Fruit fly (Drosophila melanogaster) whole organism, embryonic: ENCODE data around the gene Uba2.

ENCODE experiments used
- Asciz ChIP-seq: fragments of 200-800 bp; sonication (Bioruptor generic); optimal IDR thresholded peaks from 2 replicates; lab custom pipeline; 2017; ENCODE audit warnings: missing biosample characterization, mild to moderate bottlenecking, missing genetic modification characterization, missing genetic modification reagents
- Bdp1 ChIP-seq: fragments of 200-800 bp; sonication (Bioruptor generic); optimal IDR thresholded peaks from 3 replicates; lab custom pipeline; 2016; ENCODE audit warnings: missing biosample characterization, missing genetic modification characterization
- CG10462 ChIP-seq: fragments of 200-800 bp; sonication (Bioruptor generic); optimal IDR thresholded peaks from 2 replicates; lab custom pipeline; 2016; ENCODE audit warnings: missing biosample characterization, missing genetic modification characterization
- CG11398 ChIP-seq: fragments of 200-800 bp; sonication (Bioruptor generic); optimal IDR thresholded peaks from 2 replicates; lab custom pipeline; 2016; ENCODE audit warnings: missing biosample characterization, missing genetic modification characterization
- CG12071 ChIP-seq: fragments of 200-800 bp; sonication (Bioruptor generic); optimal IDR thresholded peaks from 3 replicates; lab custom pipeline; 2018; ENCODE audit warnings: missing biosample characterization, mild to moderate bottlenecking, missing genetic modification characterization
- CG1233 ChIP-seq: fragments of 200-800 bp; sonication (Bioruptor generic); optimal IDR thresholded peaks from 4 replicates; lab custom pipeline; 2018; ENCODE audit warnings: missing biosample characterization, mild to moderate bottlenecking, missing genetic modification characterization
- CG12659 ChIP-seq: fragments of 200-800 bp; sonication (Bioruptor generic); optimal IDR thresholded peaks from 3 replicates; lab custom pipeline; 2017; ENCODE audit warnings: mild to moderate bottlenecking, missing biosample characterization, missing genetic modification reagents, missing genetic modification characterization
- CG13894 ChIP-seq: fragments of 200-800 bp; sonication (Bioruptor generic); optimal IDR thresholded peaks from 3 replicates; lab custom pipeline; 2018; ENCODE audit warnings: missing biosample characterization, mild to moderate bottlenecking, missing genetic modification characterization, moderate library complexity
- CG14050 ChIP-seq: fragments of 200-800 bp; sonication (Bioruptor generic); IDR thresholded peaks from 3 replicates; pipeline ENCODE4 v1.3.6; 2022; ENCODE audit warnings: missing biosample characterization, missing genetic modification characterization
- CG18764 ChIP-seq: fragments of 200-800 bp; sonication (Bioruptor generic); optimal IDR thresholded peaks from 3 replicates; lab custom pipeline; 2016; ENCODE audit warnings: missing biosample characterization, missing genetic modification characterization
- CG2116 ChIP-seq: fragments of 200-800 bp; sonication (Bioruptor generic); optimal IDR thresholded peaks from 3 replicates; lab custom pipeline; 2018; ENCODE audit warnings: missing biosample characterization, mild to moderate bottlenecking, missing genetic modification characterization
- CG2875 ChIP-seq: fragments of 200-800 bp; sonication (Bioruptor generic); optimal IDR thresholded peaks from 2 replicates; lab custom pipeline; 2017; ENCODE audit warnings: missing biosample characterization, mild to moderate bottlenecking, missing genetic modification characterization, missing genetic modification reagents
- CG30020 ChIP-seq: fragments of 200-800 bp; optimal IDR thresholded peaks from 2 replicates; lab custom pipeline; 2019; ENCODE audit warnings: missing biosample characterization, mild to moderate bottlenecking, missing genetic modification characterization, moderate library complexity
- CG33213 ChIP-seq: fragments of 200-800 bp; sonication (Bioruptor generic); optimal IDR thresholded peaks from 3 replicates; lab custom pipeline; 2016; ENCODE audit warnings: missing biosample characterization, missing genetic modification characterization
- CG7928 ChIP-seq: fragments of 200-800 bp; sonication (Bioruptor generic); optimal IDR thresholded peaks from 2 replicates; lab custom pipeline; 2017; ENCODE audit warnings: missing biosample characterization, mild to moderate bottlenecking, missing genetic modification characterization
- CG9437 ChIP-seq: fragments of 200-800 bp; sonication (Bioruptor generic); optimal IDR thresholded peaks from 2 replicates; lab custom pipeline; 2018; ENCODE audit warnings: missing biosample characterization, mild to moderate bottlenecking, missing genetic modification characterization
- CrebB ChIP-seq: fragments of 200-800 bp; sonication (Bioruptor generic); optimal IDR thresholded peaks from 3 replicates; lab custom pipeline; 2018; ENCODE audit warnings: missing biosample characterization, mild to moderate bottlenecking, missing genetic modification characterization
- Deaf1 ChIP-seq: fragments of 200-800 bp; optimal IDR thresholded peaks from 3 replicates; lab custom pipeline; 2019; ENCODE audit warnings: missing biosample characterization, mild to moderate bottlenecking, missing genetic modification characterization, moderate library complexity
- H15 ChIP-seq: fragments of 200-800 bp; sonication (Bioruptor generic); IDR thresholded peaks from 3 replicates; pipeline ENCODE4 v1.3.6; 2022; ENCODE audit warnings: missing biosample characterization, missing genetic modification characterization
- Hand ChIP-seq: fragments of 200-800 bp; sonication (Bioruptor generic); optimal IDR thresholded peaks from 2 replicates; lab custom pipeline; 2017; ENCODE audit warnings: mild to moderate bottlenecking, missing biosample characterization, missing genetic modification reagents, missing genetic modification characterization
- Jarid2 ChIP-seq: fragments of 200-800 bp; sonication (Bioruptor generic); optimal IDR thresholded peaks from 3 replicates; lab custom pipeline; 2017; ENCODE audit warnings: mild to moderate bottlenecking, missing biosample characterization, missing genetic modification reagents, missing genetic modification characterization
- MBD-R2 ChIP-seq: fragments of 200-800 bp; sonication (Bioruptor generic); IDR thresholded peaks from 2 replicates; pipeline ENCODE4 v1.3.6; 2022; ENCODE audit warnings: missing biosample characterization, missing genetic modification characterization
- MESR4 ChIP-seq: fragments of 200-800 bp; sonication (Bioruptor generic); optimal IDR thresholded peaks from 2 replicates; lab custom pipeline; 2018; ENCODE audit warnings: missing biosample characterization, mild to moderate bottlenecking, missing genetic modification characterization, moderate library complexity
- Max ChIP-seq: fragments of 200-800 bp; sonication (Bioruptor generic); optimal IDR thresholded peaks from 2 replicates; lab custom pipeline; 2016; ENCODE audit warnings: missing biosample characterization, mild to moderate bottlenecking, missing genetic modification characterization
- Mrtf ChIP-seq: fragments of 200-800 bp; sonication (Bioruptor generic); IDR thresholded peaks from 3 replicates; pipeline ENCODE4 v1.3.6; 2022; ENCODE audit warnings: missing biosample characterization, missing genetic modification characterization
- NFAT ChIP-seq: fragments of 200-800 bp; sonication (Bioruptor generic); IDR thresholded peaks from 2 replicates; pipeline ENCODE4 v1.3.6; 2022; ENCODE audit warnings: missing biosample characterization, missing genetic modification characterization
- Six4 ChIP-seq: fragments of 200-800 bp; sonication (Bioruptor generic); optimal IDR thresholded peaks from 2 replicates; lab custom pipeline; 2016; ENCODE audit warnings: missing biosample characterization, missing genetic modification characterization
- Taf1 ChIP-seq: fragments of 200-800 bp; sonication (Bioruptor generic); IDR thresholded peaks from 2 replicates; pipeline ENCODE4 v1.3.6; 2022; ENCODE audit warnings: missing biosample characterization, missing genetic modification characterization
- bigmax ChIP-seq: fragments of 200-800 bp; sonication (Bioruptor generic); optimal IDR thresholded peaks from 2 replicates; lab custom pipeline; 2018; ENCODE audit warnings: missing biosample characterization, mild to moderate bottlenecking, missing genetic modification characterization
- crc ChIP-seq: fragments of 200-800 bp; sonication (Bioruptor generic); optimal IDR thresholded peaks from 2 replicates; lab custom pipeline; 2016; ENCODE audit warnings: missing biosample characterization, missing genetic modification characterization
- disco-r ChIP-seq: fragments of 200-800 bp; sonication (Bioruptor generic); optimal IDR thresholded peaks from 2 replicates; lab custom pipeline; 2016; ENCODE audit warnings: missing biosample characterization, missing genetic modification characterization
- ewg ChIP-seq: fragments of 200-800 bp; sonication (Bioruptor generic); optimal IDR thresholded peaks from 3 replicates; lab custom pipeline; 2017; ENCODE audit warnings: mild to moderate bottlenecking, missing biosample characterization, missing genetic modification reagents, missing genetic modification characterization
- gcm ChIP-seq: fragments of 200-800 bp; sonication (Bioruptor generic); optimal IDR thresholded peaks from 2 replicates; lab custom pipeline; 2019; ENCODE audit warnings: missing biosample characterization, mild to moderate bottlenecking, missing genetic modification characterization, moderate library complexity
- gcm2 ChIP-seq: fragments of 200-800 bp; sonication (Bioruptor generic); optimal IDR thresholded peaks from 2 replicates; lab custom pipeline; 2016; ENCODE audit warnings: missing biosample characterization, missing genetic modification characterization
- gfzf ChIP-seq: fragments of 200-800 bp; sonication (Bioruptor generic); optimal IDR thresholded peaks from 2 replicates; lab custom pipeline; 2016; ENCODE audit warnings: missing biosample characterization, mild to moderate bottlenecking, missing genetic modification characterization, moderate library complexity
- hbn ChIP-seq: fragments of 200-800 bp; sonication (Bioruptor generic); IDR thresholded peaks from 2 replicates; pipeline ENCODE4 v1.3.6; 2022; ENCODE audit warnings: missing biosample characterization, missing genetic modification characterization; ENCODE audit not compliant: partially characterized antibody
- hkb ChIP-seq, 2 experiments: fragments of 200-800 bp in 1 of 2; fragments of >200 bp in 1 of 2; sonication (Bioruptor generic) in 1 of 2; IDR thresholded peaks in 1 of 2; optimal IDR thresholded peaks in 1 of 2; 2 replicates each; pipeline versions ENCODE4 v1.3.6 to Lab custom; 2017 to 2022; ENCODE audit warnings: missing biosample characterization in 1 of 2, missing genetic modification characterization in 1 of 2
- mirr ChIP-seq: fragments of 200-800 bp; sonication (Bioruptor generic); optimal IDR thresholded peaks from 3 replicates; lab custom pipeline; 2018; ENCODE audit warnings: missing biosample characterization, mild to moderate bottlenecking, missing genetic modification characterization
- nau ChIP-seq: fragments of 200-800 bp; sonication (Bioruptor generic); optimal IDR thresholded peaks from 3 replicates; lab custom pipeline; 2017; ENCODE audit warnings: missing biosample characterization, mild to moderate bottlenecking, missing genetic modification characterization, missing genetic modification reagents
- row ChIP-seq: fragments of 200-800 bp; sonication (Bioruptor generic); IDR thresholded peaks from 3 replicates; pipeline ENCODE4 v1.3.6; 2022; ENCODE audit warnings: missing biosample characterization, missing genetic modification characterization
- slou ChIP-seq: fragments of 200-800 bp; sonication (Bioruptor generic); optimal IDR thresholded peaks from 3 replicates; lab custom pipeline; 2016; ENCODE audit warnings: missing biosample characterization, missing genetic modification characterization
- slp2 ChIP-seq: fragments of 200-800 bp; sonication (Bioruptor generic); optimal IDR thresholded peaks from 2 replicates; lab custom pipeline; 2016; ENCODE audit warnings: missing biosample characterization, missing genetic modification characterization
- ssp ChIP-seq: fragments of 200-800 bp; sonication (Bioruptor generic); IDR thresholded peaks from 2 replicates; pipeline ENCODE4 v1.3.6; 2022; ENCODE audit warnings: missing biosample characterization, missing genetic modification characterization
- tgo ChIP-seq: fragments of 200-800 bp; sonication (Bioruptor generic); IDR thresholded peaks from 3 replicates; pipeline ENCODE4 v1.3.6; 2022; ENCODE audit warnings: missing biosample characterization, missing genetic modification characterization
- tin ChIP-seq: fragments of 200-800 bp; sonication (Bioruptor generic); optimal IDR thresholded peaks from 3 replicates; lab custom pipeline; 2016; ENCODE audit warnings: missing biosample characterization, missing genetic modification characterization
- tna ChIP-seq: fragments of 200-800 bp; sonication (Bioruptor generic); IDR thresholded peaks from 2 replicates; pipeline ENCODE4 v1.3.6; 2022; ENCODE audit warnings: missing biosample characterization, missing genetic modification characterization; ENCODE audit not compliant: partially characterized antibody
- toy ChIP-seq: fragments of 200-800 bp; sonication (Bioruptor generic); IDR thresholded peaks from 2 replicates; pipeline ENCODE4 v1.3.6; 2022; ENCODE audit warnings: missing biosample characterization, missing genetic modification characterization
- wor ChIP-seq: fragments of 200-800 bp; sonication (Bioruptor generic); IDR thresholded peaks from 2 replicates; pipeline ENCODE4 v1.3.6; 2022; ENCODE audit warnings: missing biosample characterization, missing genetic modification characterization
- zfh1 ChIP-seq: fragments of 200-800 bp; sonication (Bioruptor generic); IDR thresholded peaks from 3 replicates; pipeline ENCODE4 v1.3.6; 2022; ENCODE audit warnings: missing biosample characterization, missing genetic modification characterization

Gene Uba2

DNA sequence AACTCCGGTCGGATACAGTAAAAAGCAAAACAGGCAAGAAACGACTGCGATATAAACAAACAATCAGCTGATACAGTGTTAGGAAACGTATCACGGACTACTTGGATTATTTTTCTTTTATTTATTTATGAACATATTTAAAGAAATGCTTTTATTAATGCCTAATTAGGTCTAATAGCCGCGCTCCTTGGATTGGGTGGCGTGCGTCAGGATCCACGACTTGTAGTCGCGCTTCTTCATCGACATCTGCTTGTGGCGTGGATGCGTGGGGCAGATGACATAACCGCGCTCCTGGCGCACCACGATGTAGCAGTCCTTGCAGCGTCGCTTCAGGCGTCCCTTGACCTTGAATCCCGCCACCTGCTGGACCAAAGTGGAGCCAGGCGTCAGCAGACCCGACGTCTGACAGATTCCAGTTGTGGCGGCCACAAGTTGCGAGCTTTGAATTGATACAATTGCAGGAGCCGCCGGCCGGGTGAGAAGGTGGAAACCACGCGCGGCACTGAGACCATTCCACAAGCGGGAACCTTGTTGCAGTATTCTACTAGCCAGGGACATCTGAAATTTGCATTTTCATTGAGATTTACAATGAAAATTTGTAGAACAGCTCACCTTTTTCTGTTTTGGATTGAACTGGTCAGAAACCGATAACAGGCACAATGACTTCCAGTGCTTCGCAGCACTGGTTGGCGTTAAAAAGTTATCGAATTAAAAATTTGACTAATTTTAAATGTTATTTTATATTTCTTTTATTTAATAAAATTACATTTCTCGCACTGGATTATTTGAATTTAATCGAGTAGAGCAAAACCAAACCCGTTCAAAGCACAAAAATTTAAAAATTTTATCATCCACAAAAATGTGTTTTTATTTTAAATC lies 2.9 kb downstream of the Uba2 start, which contains the start of the genes CG7550 and mRpL36 (continued):
- TF ChIP-seq wor (no peak), gfzf (GFP tag; lab: Kevin White, UChicago) (no peak), Six4 (GFP tag; lab: Kevin White, UChicago) (no peak), hkb (optimal IDR thresholded peaks at IDR 0.05; lab: Kevin White, UChicago) (no peak), hkb (GFP tag; IDR thresholded peaks at IDR 0.05; lab: Robert Waterston, UW) (no peak), H15 (GFP tag; lab: Robert Waterston, UW) (no peak), CG18764 (no peak), bigmax (GFP tag; lab: Kevin White, UChicago) (no peak), hbn (no peak), Deaf1 (tag; lab: Kevin White, UChicago) (no peak), CG30020 (tag; lab: Kevin White, UChicago) (no peak), gcm2 (GFP tag; lab: Kevin White, UChicago) (no peak), Mrtf (GFP tag; lab: Robert Waterston, UW) (no peak), crc (GFP tag; lab: Kevin White, UChicago) (no peak), zfh1 (GFP tag; lab: Robert Waterston, UW) (no peak), gcm (no peak), tin (GFP tag; lab: Kevin White, UChicago) (no peak), Bdp1 (GFP tag; lab: Kevin White, UChicago) (no peak), CG1233 (GFP tag; lab: Kevin White, UChicago) (no peak), toy (GFP tag; lab: Robert Waterston, UW) (no peak), CG10462 (no peak), CG9437 (no peak), CG33213 (GFP tag; lab: Kevin White, UChicago) (no peak), NFAT (GFP tag; lab: Robert Waterston, UW) (no peak), slou (no peak), nau (GFP tag; lab: Kevin White, UChicago) (no peak), tna (no peak), Asciz (GFP tag; lab: Kevin White, UChicago) (no peak), ewg (GFP tag; lab: Kevin White, UChicago) (no peak), Max (no peak), CG13894 (tag; lab: Kevin White, UChicago) (no peak), mirr (no peak), MESR4 (GFP tag; lab: Kevin White, UChicago) (no peak), CG2875 (GFP tag; lab: Kevin White, UChicago) (no peak), tgo (no peak), CG2116 (GFP tag; lab: Kevin White, UChicago) (peak; percentile 21), MBD-R2 (GFP tag; lab: Robert Waterston, UW) (peak; percentile 48; the same call in 1 of the 2 replicates), disco-r (GFP tag; lab: Kevin White, UChicago) (no peak), CG7928 (GFP tag; lab: Kevin White, UChicago) (no peak), Jarid2 (GFP tag; lab: Kevin White, UChicago) (no peak), Taf1 (no peak), CG12659 (GFP tag; lab: Kevin White, UChicago) (peak; percentile 24), row (GFP tag; lab: Robert Waterston, UW) (0 out of 3 replicates have a peak, but pooled peaks have one; percentile 10), ssp (GFP tag; lab: Robert Waterston, UW) (no peak), CrebB (no peak), slp2 (peak; percentile 1), CG14050 (no peak), Hand (GFP tag; lab: Kevin White, UChicago) (no peak), CG11398 (GFP tag; lab: Kevin White, UChicago) (no peak), CG12071 (GFP tag; lab: Kevin White, UChicago) (no peak)
